Fruit fly (Drosophila melanogaster): Measurements from ENCODE around the gene CG8478.

- TF ChIP-seq CG34406 (GFP tag; optimal IDR thresholded peaks at IDR 0.05) (no peak), Ets96B (tag; optimal IDR thresholded peaks at IDR 0.05) (no peak), CG9139 (GFP tag; optimal IDR thresholded peaks at IDR 0.05) (no peak), Sox15 (GFP tag; optimal IDR thresholded peaks at IDR 0.05) (no peak), CG8632 (GFP tag; optimal IDR thresholded peaks at IDR 0.05) (no peak)
Measured at dm6 chr3R:9747272-9747874, 16.1 kb upstream of the CG8478 start, which contains the start of gene CG12948.
